Fruit fly (Drosophila melanogaster) whole organism, embryonic: ENCODE data around the gene Girdin.

ENCODE experiments used
- CG7556 ChIP-seq: fragments of 200-800 bp; sonication (Bioruptor generic); optimal IDR thresholded peaks from 2 replicates; lab custom pipeline; 2017; ENCODE audit warnings: missing biosample characterization, mild to moderate bottlenecking, missing genetic modification characterization
- CHES-1-like ChIP-seq: fragments of 200-800 bp; sonication (Bioruptor generic); optimal IDR thresholded peaks from 2 replicates; lab custom pipeline; 2016; ENCODE audit warnings: missing biosample characterization, missing genetic modification characterization
- D19B ChIP-seq: fragments of 200-800 bp; sonication (Bioruptor generic); optimal IDR thresholded peaks from 2 replicates; lab custom pipeline; 2017; ENCODE audit warnings: missing biosample characterization, mild to moderate bottlenecking, missing genetic modification characterization

DNA sequence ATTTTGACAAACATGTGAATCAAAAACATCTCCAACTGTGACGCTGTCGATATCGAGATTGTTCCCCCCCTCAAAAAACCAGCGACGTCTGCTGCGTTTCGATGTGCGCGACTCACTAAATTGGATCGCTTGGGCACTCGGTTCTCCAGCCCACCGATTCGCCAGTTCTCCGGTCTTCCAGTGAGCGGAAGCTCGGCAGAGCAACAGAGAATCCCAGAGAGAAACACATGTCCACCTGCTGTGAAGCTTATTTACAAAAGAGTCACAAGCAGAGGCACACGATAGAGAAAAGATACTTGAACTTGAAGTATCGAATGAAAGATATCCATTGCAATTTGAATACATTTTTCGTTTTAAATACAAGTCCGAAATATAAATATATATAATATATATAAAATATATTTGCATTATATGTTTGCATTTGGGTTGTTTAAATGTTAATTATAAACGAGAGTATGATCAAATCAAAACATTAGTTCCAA, 44.6 kb upstream of the Girdin start:
- TF ChIP-seq CHES-1-like, result no peak
- TF ChIP-seq CG7556 (GFP tag; lab: Kevin White, UChicago), result peak; percentile 42
- TF ChIP-seq D19B, result peak; percentile 93
